Worm (Caenorhabditis elegans): Measurements from ENCODE around the gene F53A3.1.
A peak's percentile ranks its signal among the peaks of the same experiment; 100 is the strongest.

- TF ChIP-seq ceh-24 (tag; optimal IDR thresholded peaks at IDR 0.05) (no peak), ahr-1 (tag; optimal IDR thresholded peaks at IDR 0.05) (no peak), zip-5 (tag; optimal IDR thresholded peaks at IDR 0.05) (no peak), ceh-9 (tag; optimal IDR thresholded peaks at IDR 0.05) (no peak), pha-4 (tag; optimal IDR thresholded peaks at IDR 0.05) (no peak), tbx-2 (tag; optimal IDR thresholded peaks at IDR 0.05) (peak; percentile 93), tbx-7 (tag; optimal IDR thresholded peaks at IDR 0.05) (peak; percentile 17), unc-55 (GFP tag; optimal IDR thresholded peaks at IDR 0.05) (peak; percentile 99)
These were observed 19.8 kb downstream of the F53A3.1 start for ce11 chrIII:1923419-1924318.
